Fruit fly (Drosophila melanogaster) whole organism, pupa: ENCODE results near the gene Prosbeta7.

Experiments
- CG10348 ChIP-seq: fragments of 200-800 bp; sonication (Bioruptor generic); IDR thresholded peaks from 2 replicates; pipeline ENCODE4 v1.3.6; 2022; ENCODE audit warnings: missing biosample characterization, missing genetic modification characterization
- D1 ChIP-seq: fragments of 200-800 bp; sonication (Bioruptor generic); optimal IDR thresholded peaks from 2 replicates; lab custom pipeline; 2018; ENCODE audit warnings: missing biosample characterization, mild to moderate bottlenecking, missing genetic modification characterization, moderate library complexity
- EcR ChIP-seq: fragments of 200-800 bp; sonication (Bioruptor generic); optimal IDR thresholded peaks from 3 replicates; lab custom pipeline; 2019; ENCODE audit warnings: missing biosample characterization, missing genetic modification characterization, mild to moderate bottlenecking, moderate library complexity, missing genetic modification reagents
- Pif1A ChIP-seq: fragments of 200-800 bp; sonication (Bioruptor generic); optimal IDR thresholded peaks from 3 replicates; lab custom pipeline; 2016; ENCODE audit warnings: missing biosample characterization, missing genetic modification characterization

dm6 chr3R:5363412-5363811 lies 5.2 kb upstream of the Prosbeta7 start:
- TF ChIP-seq EcR (GFP tag; lab: Kevin White, UChicago): peak; percentile 97
- no peak for TF ChIP-seq Pif1A (GFP tag; lab: Kevin White, UChicago)
- TF ChIP-seq CG10348 (GFP tag; lab: Robert Waterston, UW): no peak
- TF ChIP-seq D1 (tag; lab: Kevin White, UChicago): no peak
